Fruit fly (Drosophila melanogaster): ENCODE data around the gene CG4461.

- TF ChIP-seq CG8478 (optimal IDR thresholded peaks at IDR 0.05), result no peak
- no peak for TF ChIP-seq usp (GFP tag; optimal IDR thresholded peaks at IDR 0.05)
Measured at dm6 chr3L:9376573-9376972, 1.3 kb downstream of the CG4461 start.

All from whole organism.